Fruit fly (Drosophila melanogaster): ENCODE data around the gene Atg8a.

Atg8a gene

DNA sequence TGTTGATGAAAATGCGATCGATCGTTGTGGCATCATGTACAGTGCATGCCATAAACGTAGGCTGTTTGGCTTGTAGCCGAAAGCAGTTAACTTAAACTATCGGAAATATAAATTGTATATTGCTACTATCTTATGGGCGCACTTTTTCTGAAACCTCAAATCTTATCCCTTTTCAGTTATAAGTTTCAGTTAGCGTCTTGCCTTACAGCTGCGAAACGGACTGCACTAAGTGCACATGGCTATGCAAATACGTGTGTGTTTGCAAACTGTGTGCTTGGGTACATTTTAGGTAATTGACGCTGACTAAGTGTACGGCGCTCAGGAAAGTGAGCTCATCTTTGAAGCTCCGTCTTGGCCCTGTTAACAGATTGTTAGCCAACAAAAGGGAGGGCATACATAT, 7.6 kb upstream of the Atg8a start (continued):
- no peak for TF ChIP-seq cas (GFP tag; IDR thresholded peaks at IDR 0.05)
- no peak for TF ChIP-seq br (optimal IDR thresholded peaks at IDR 0.05)
- TF ChIP-seq unpg (GFP tag; optimal IDR thresholded peaks at IDR 0.05) = peak; percentile 46
- TF ChIP-seq CG34224 (GFP tag; IDR thresholded peaks at IDR 0.05; ENCODE audit: partially characterized antibody) = no peak
- peak; percentile 19 for TF ChIP-seq CG10979 (tag; optimal IDR thresholded peaks at IDR 0.05)
- no peak for TF ChIP-seq abd-A (tag; optimal IDR thresholded peaks at IDR 0.05)
- no peak for TF ChIP-seq wor (GFP tag; IDR thresholded peaks at IDR 0.05)
- no peak for TF ChIP-seq nerfin-2 (GFP tag; IDR thresholded peaks at IDR 0.05; ENCODE audit: partially characterized antibody)
- TF ChIP-seq Nf-YC (tag; optimal IDR thresholded peaks at IDR 0.05) = no peak
- peak; percentile 21; the same call in 1 of the 2 replicates for TF ChIP-seq bowl (GFP tag; IDR thresholded peaks at IDR 0.05)
- 0 out of 3 replicates have a peak, but pooled peaks have one; percentile 8 for TF ChIP-seq CG7357 (GFP tag; IDR thresholded peaks at IDR 0.05)
- TF ChIP-seq salm (tag; optimal IDR thresholded peaks at IDR 0.05) = peak; percentile 24
- TF ChIP-seq ems (GFP tag; optimal IDR thresholded peaks at IDR 0.05) = peak; percentile 42
- TF ChIP-seq CG9932 (GFP tag; IDR thresholded peaks at IDR 0.05) = peak; percentile 23; the same call in 1 of the 2 replicates
- no peak for TF ChIP-seq Ets97D (GFP tag; optimal IDR thresholded peaks at IDR 0.05)
- peak; percentile 22 for TF ChIP-seq Asciz (GFP tag; optimal IDR thresholded peaks at IDR 0.05)
- no peak for TF ChIP-seq CG3995 (GFP tag; optimal IDR thresholded peaks at IDR 0.05)
- TF ChIP-seq CG13424 (tag; optimal IDR thresholded peaks at IDR 0.05) = peak; percentile 56
- no peak for TF ChIP-seq Bteb2 (GFP tag; optimal IDR thresholded peaks at IDR 0.05)
- peak; percentile 23 for TF ChIP-seq CG2120 (GFP tag; optimal IDR thresholded peaks at IDR 0.05)
- TF ChIP-seq luna (GFP tag; optimal IDR thresholded peaks at IDR 0.05) = no peak
- peak; percentile 7 for TF ChIP-seq odd (GFP tag; optimal IDR thresholded peaks at IDR 0.05)
- TF ChIP-seq CG14441 (GFP tag; IDR thresholded peaks at IDR 0.05) = peak; percentile 76
- no peak for TF ChIP-seq Sry-δ (GFP tag; optimal IDR thresholded peaks at IDR 0.05)
- TF ChIP-seq ssp (GFP tag; IDR thresholded peaks at IDR 0.05) = no peak
- TF ChIP-seq CG3065 (GFP tag; optimal IDR thresholded peaks at IDR 0.05) = no peak
- TF ChIP-seq ab (GFP tag; optimal IDR thresholded peaks at IDR 0.05) = no peak
- TF ChIP-seq bigmax (GFP tag; optimal IDR thresholded peaks at IDR 0.05) = no peak
- no peak for TF ChIP-seq Sry-β (GFP tag; optimal IDR thresholded peaks at IDR 0.05)
- no peak for TF ChIP-seq CG16813 (GFP tag; IDR thresholded peaks at IDR 0.05; ENCODE audit: partially characterized antibody)
- no peak for TF ChIP-seq Atf3 (GFP tag; optimal IDR thresholded peaks at IDR 0.05)
- TF ChIP-seq CG8359 (GFP tag; optimal IDR thresholded peaks at IDR 0.05; ENCODE audit: borderline replicate concordance) = no peak
- peak; percentile 36 for TF ChIP-seq HmgZ (tag; optimal IDR thresholded peaks at IDR 0.05)
- TF ChIP-seq rib (GFP tag; IDR thresholded peaks at IDR 0.05) = no peak
- TF ChIP-seq Mrtf (GFP tag; IDR thresholded peaks at IDR 0.05) = 0 out of 3 replicates have a peak, but pooled peaks have one; percentile 57
- TF ChIP-seq lilli (GFP tag; optimal IDR thresholded peaks at IDR 0.05) = peak; percentile 35
- no peak for TF ChIP-seq CG18011 (GFP tag; optimal IDR thresholded peaks at IDR 0.05)
- TF ChIP-seq tll (GFP tag; optimal IDR thresholded peaks at IDR 0.05) = no peak
- no peak for TF ChIP-seq hth (optimal IDR thresholded peaks at IDR 0.05)
- TF ChIP-seq CG18599 (GFP tag; optimal IDR thresholded peaks at IDR 0.05) = peak; percentile 26
- peak; percentile 70; the same call in 1 of the 2 replicates for TF ChIP-seq Atf6 (GFP tag; IDR thresholded peaks at IDR 0.05)
- peak; percentile 27 for TF ChIP-seq CG8388 (GFP tag; optimal IDR thresholded peaks at IDR 0.05)
- TF ChIP-seq tx (GFP tag; optimal IDR thresholded peaks at IDR 0.05) = no peak
- TF ChIP-seq CG16863 (GFP tag; optimal IDR thresholded peaks at IDR 0.05) = peak; percentile 12
- no peak for TF ChIP-seq CG14667 (GFP tag; IDR thresholded peaks at IDR 0.05)
- TF ChIP-seq Tbp (GFP tag; optimal IDR thresholded peaks at IDR 0.05) = no peak
- TF ChIP-seq exex (tag; optimal IDR thresholded peaks at IDR 0.05) = no peak
- TF ChIP-seq toy (GFP tag; IDR thresholded peaks at IDR 0.05) = no peak
- peak; percentile 61 for TF ChIP-seq CG13296 (GFP tag; optimal IDR thresholded peaks at IDR 0.05)
- TF ChIP-seq Mad (GFP tag; optimal IDR thresholded peaks at IDR 0.05) = no peak
- TF ChIP-seq gt (GFP tag; IDR thresholded peaks at IDR 0.05) = no peak
- TF ChIP-seq sim (GFP tag; IDR thresholded peaks at IDR 0.05) = no peak
